Fruit fly (Drosophila melanogaster): ENCODE results near the gene CG12691.

- no peak for TF ChIP-seq CG8478 (optimal IDR thresholded peaks at IDR 0.05)
- no peak for TF ChIP-seq EcR (GFP tag; optimal IDR thresholded peaks at IDR 0.05)
- no peak for TF ChIP-seq psq (optimal IDR thresholded peaks at IDR 0.05)
- no peak for TF ChIP-seq pan (optimal IDR thresholded peaks at IDR 0.05)
- TF ChIP-seq usp (GFP tag; optimal IDR thresholded peaks at IDR 0.05) = no peak
- no peak for TF ChIP-seq Dll (optimal IDR thresholded peaks at IDR 0.05)
Measured at dm6 chrX:4268401-4268800, 2.5 kb downstream of the CG12691 start, which contains the start of gene CG15572.
